Worm (Caenorhabditis elegans): Measurements from ENCODE around the gene nspc-14.

ce11 chrX:12364804-12365203 lies 5.9 kb upstream of the nspc-14 start, which contains the start of gene F19H6.5:
- no peak for TF ChIP-seq nhr-28 (tag; optimal IDR thresholded peaks at IDR 0.05)
- TF ChIP-seq pqm-1 (tag; optimal IDR thresholded peaks at IDR 0.05): no peak
- TF ChIP-seq snpc-4 (tag; optimal IDR thresholded peaks at IDR 0.05): no peak
- no peak for TF ChIP-seq aly-2 (tag; optimal IDR thresholded peaks at IDR 0.05)
- no peak for TF ChIP-seq unc-130 (tag; optimal IDR thresholded peaks at IDR 0.05)
- no peak for TF ChIP-seq zag-1 (tag; optimal IDR thresholded peaks at IDR 0.05)
- TF ChIP-seq pax-3 (tag; optimal IDR thresholded peaks at IDR 0.05): no peak
- TF ChIP-seq alr-1 (tag; optimal IDR thresholded peaks at IDR 0.05; ENCODE audit: borderline replicate concordance): no peak
- no peak for TF ChIP-seq unc-62 (GFP tag; optimal IDR thresholded peaks at IDR 0.05)
- no peak for TF ChIP-seq lin-13 (GFP tag; optimal IDR thresholded peaks at IDR 0.05)
- no peak for TF ChIP-seq nhr-90 (tag; optimal IDR thresholded peaks at IDR 0.05; ENCODE audit: poor library complexity)
- TF ChIP-seq tbx-2 (tag; optimal IDR thresholded peaks at IDR 0.05): no peak
